Worm (Caenorhabditis elegans): Measurements from ENCODE around the gene F44E5.15.

F44E5.15 gene

DNA sequence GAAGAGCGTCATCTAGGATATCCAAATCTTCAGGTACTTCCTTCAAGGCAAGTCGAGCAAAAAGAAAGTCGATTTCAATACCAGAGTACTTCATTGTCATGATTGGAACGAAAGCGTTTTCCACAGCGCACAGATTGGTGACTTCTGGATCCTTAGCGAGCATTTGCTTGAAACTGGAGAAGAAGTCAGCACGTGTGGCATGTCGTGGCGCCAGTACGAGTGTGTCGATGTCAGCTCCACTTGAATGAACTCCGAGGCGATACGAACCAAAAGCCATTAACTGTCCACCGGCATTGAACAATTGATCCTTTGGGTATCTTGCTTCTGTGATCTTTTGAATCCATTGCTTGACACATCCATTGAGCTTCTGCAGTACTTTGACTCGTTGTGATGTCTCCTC lies 43.5 kb downstream of the F44E5.15 start:
- no peak for TF ChIP-seq lin-15B (tag; optimal IDR thresholded peaks at IDR 0.05)
- TF ChIP-seq ZK546.5 (tag; optimal IDR thresholded peaks at IDR 0.05): no peak
- no peak for TF ChIP-seq nhr-77 (tag; optimal IDR thresholded peaks at IDR 0.05)
- no peak for TF ChIP-seq nhr-67 (tag; optimal IDR thresholded peaks at IDR 0.05)
- TF ChIP-seq unc-62 (GFP tag; optimal IDR thresholded peaks at IDR 0.05): no peak

DNA sequence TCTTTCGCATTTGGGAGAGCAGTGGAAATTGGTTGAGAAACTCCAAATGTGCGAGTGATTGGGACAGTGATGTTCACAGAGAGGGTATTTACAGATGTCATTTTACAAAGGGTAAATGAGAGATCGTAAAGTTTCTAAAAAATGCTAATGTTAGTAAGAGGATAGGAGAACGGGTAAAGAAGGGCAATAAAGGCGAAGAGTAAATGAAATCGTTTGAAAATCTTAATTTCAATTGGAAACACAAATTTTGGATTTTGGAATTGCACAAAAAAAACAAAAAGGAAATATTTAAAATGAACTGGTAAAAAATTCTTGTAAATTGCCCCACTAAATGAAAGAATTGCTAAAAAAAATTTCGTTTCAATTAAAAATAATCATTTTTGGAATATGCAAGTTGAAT lies 44.0 kb downstream of the F44E5.15 start, which contains the start of gene pap-3:
pap-3 (minus strand) TSS at position 101 of the 400 bp plus-strand sequence.
- TF ChIP-seq ztf-4 (tag; optimal IDR thresholded peaks at IDR 0.05) (no peak), lin-39 (tag; optimal IDR thresholded peaks at IDR 0.05) (no peak), lsy-12 (tag; optimal IDR thresholded peaks at IDR 0.05) (no peak), elt-1 (tag; optimal IDR thresholded peaks at IDR 0.05) (no peak)

DNA sequence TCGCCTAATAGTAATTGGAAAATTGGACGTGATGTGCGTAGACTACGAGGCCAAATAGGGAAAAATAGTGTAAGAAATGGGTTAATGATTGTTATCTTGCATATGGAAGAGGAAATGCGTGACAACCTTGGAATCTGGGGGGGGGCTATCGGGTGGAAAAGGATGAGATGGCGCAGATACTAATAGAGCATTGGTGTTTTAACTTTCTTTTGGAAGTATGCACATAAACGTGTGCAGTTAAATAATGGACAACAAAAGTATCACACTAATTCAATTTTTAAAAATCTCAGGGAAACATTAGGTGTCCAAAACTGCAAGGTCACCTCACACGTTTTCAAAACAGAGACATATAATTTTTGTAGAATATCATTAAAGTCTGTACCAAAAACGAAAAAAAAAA lies 47.4 kb downstream of the F44E5.15 start, which contains the start of gene Y6D1A.2:
Y6D1A.2 (minus strand) TSS at position 101 of the 400 bp plus-strand sequence.
- TF ChIP-seq nhr-25 (tag; optimal IDR thresholded peaks at IDR 0.05) (peak; percentile 33), snpc-4 (tag; optimal IDR thresholded peaks at IDR 0.05) (no peak)
